Worm (Caenorhabditis elegans) whole organism, L4 larva: ENCODE measurements around the gene T19C3.5.

ENCODE experiments used
- F26F4.8 ChIP-seq: fragments of 200-800 bp; sonication (Bioruptor generic); conservative IDR thresholded peaks from 2 replicates; pipeline ENCODE4 v1.3.6; 2022; ENCODE audit warnings: missing genetic modification characterization, missing compliant biosample characterization
- F44E2.7 ChIP-seq: fragments of 200-800 bp; sonication (Bioruptor generic); IDR thresholded peaks from 2 replicates; pipeline ENCODE4 v2.1.2; 2022; ENCODE audit warnings: missing genetic modification characterization, missing compliant biosample characterization
- R02D3.7 ChIP-seq: fragments of 150-350 bp; sonication (generic microtip); optimal IDR thresholded peaks from 3 replicates; lab custom pipeline; 2014; ENCODE audit warnings: missing biosample characterization, missing genetic modification characterization
- aly-2 ChIP-seq: sonication (generic microtip); optimal IDR thresholded peaks from 2 replicates; lab custom pipeline; 2018; ENCODE audit warnings: missing biosample characterization, missing genetic modification characterization
- ceh-28 ChIP-seq: fragments of 150-350 bp; optimal IDR thresholded peaks from 2 replicates; lab custom pipeline; 2014; ENCODE audit warnings: missing biosample characterization, missing genetic modification reagents, missing genetic modification characterization
- ceh-32 ChIP-seq: sonication (generic microtip); optimal IDR thresholded peaks from 2 replicates; lab custom pipeline; 2016; ENCODE audit warnings: mild to moderate bottlenecking, missing genetic modification characterization, missing compliant biosample characterization; ENCODE audit not compliant: poor library complexity
- ceh-44 ChIP-seq: fragments of 200-800 bp; sonication (Bioruptor generic); IDR thresholded peaks from 2 replicates; pipeline ENCODE4 v1.3.6; 2022; ENCODE audit warnings: missing genetic modification reagents, missing genetic modification characterization, missing compliant biosample characterization
- ces-1 ChIP-seq: fragments of 150-350 bp; sonication (generic microtip); optimal IDR thresholded peaks from 4 replicates; lab custom pipeline; 2014; ENCODE audit warnings: missing biosample characterization, missing genetic modification reagents, missing genetic modification characterization
- daf-16 ChIP-seq, 3 experiments: sonication (generic microtip); optimal IDR thresholded peaks; 2 replicates each; lab custom pipeline; 2016 to 2017; ENCODE audit warnings: missing genetic modification characterization in 3 of 3, missing genetic modification reagents in 3 of 3, mild to moderate bottlenecking in 2 of 3, missing compliant biosample characterization in 2 of 3, missing biosample characterization in 1 of 3, moderate library complexity in 1 of 3
- dpl-1 ChIP-seq: fragments of 150-350 bp; optimal IDR thresholded peaks from 2 replicates; lab custom pipeline; 2014; ENCODE audit warnings: missing biosample characterization, missing genetic modification reagents, missing genetic modification characterization
- duxl-1 ChIP-seq: sonication (generic microtip); optimal IDR thresholded peaks from 2 replicates; lab custom pipeline; 2016; ENCODE audit warnings: mild to moderate bottlenecking, missing genetic modification characterization, moderate library complexity, missing compliant biosample characterization; ENCODE audit not compliant: poor library complexity
- dve-1 ChIP-seq: sonication (generic microtip); optimal IDR thresholded peaks from 2 replicates; lab custom pipeline; 2017; ENCODE audit warnings: antibody characterized with exemption, mild to moderate bottlenecking, missing genetic modification characterization, missing compliant biosample characterization; ENCODE audit not compliant: insufficient read depth
- gei-8 ChIP-seq: fragments of 200-800 bp; sonication (Bioruptor generic); optimal IDR thresholded peaks from 2 replicates; lab custom pipeline; 2018; ENCODE audit warnings: mild to moderate bottlenecking, missing genetic modification characterization, missing compliant biosample characterization
- hlh-11 ChIP-seq: fragments of 200-800 bp; sonication (Bioruptor generic); optimal IDR thresholded peaks from 2 replicates; lab custom pipeline; 2018; ENCODE audit warnings: mild to moderate bottlenecking, missing genetic modification characterization, missing compliant biosample characterization
- hlh-30 ChIP-seq: sonication (generic microtip); optimal IDR thresholded peaks from 2 replicates; lab custom pipeline; 2017; ENCODE audit warnings: antibody characterized with exemption, mild to moderate bottlenecking, missing genetic modification characterization, missing compliant biosample characterization; ENCODE audit not compliant: insufficient read depth
- lin-1 ChIP-seq: fragments of 200-800 bp; sonication (Bioruptor generic); IDR thresholded peaks from 2 replicates; pipeline ENCODE4 v1.3.6; 2022; ENCODE audit warnings: missing genetic modification reagents, missing genetic modification characterization, missing compliant biosample characterization
- lin-13 ChIP-seq: fragments of 150-350 bp; optimal IDR thresholded peaks from 2 replicates; lab custom pipeline; 2014; ENCODE audit warnings: missing biosample characterization, missing genetic modification reagents, missing genetic modification characterization
- lin-38 ChIP-seq: fragments of 200-800 bp; sonication (Bioruptor generic); IDR thresholded peaks from 2 replicates; pipeline ENCODE4 v1.3.6; 2022; ENCODE audit warnings: missing genetic modification reagents, missing genetic modification characterization, missing compliant biosample characterization
- madf-5 ChIP-seq, 2 experiments: fragments of 200-800 bp; sonication (Bioruptor generic); IDR thresholded peaks; 2 replicates each; pipeline ENCODE4 v1.3.6; 2022; ENCODE audit warnings: missing compliant biosample characterization in 2 of 2, missing genetic modification characterization in 2 of 2
- mep-1 ChIP-seq: fragments of 150-350 bp; sonication (generic microtip); optimal IDR thresholded peaks from 3 replicates; lab custom pipeline; 2014; ENCODE audit warnings: missing biosample characterization, missing genetic modification characterization
- mes-2 ChIP-seq: sonication (generic microtip); optimal IDR thresholded peaks from 2 replicates; lab custom pipeline; 2016; ENCODE audit warnings: missing genotype, mild to moderate bottlenecking, missing genetic modification characterization, missing compliant biosample characterization; ENCODE audit not compliant: poor library complexity, severe bottlenecking
- nhr-237 ChIP-seq: sonication (generic microtip); optimal IDR thresholded peaks from 2 replicates; lab custom pipeline; 2017; ENCODE audit warnings: missing biosample characterization, missing genetic modification characterization
- nhr-25 ChIP-seq: sonication (generic microtip); optimal IDR thresholded peaks from 2 replicates; lab custom pipeline; 2017; ENCODE audit warnings: missing genetic modification characterization, mild to moderate bottlenecking, missing compliant biosample characterization, antibody characterized with exemption, moderate library complexity, borderline replicate concordance; ENCODE audit not compliant: insufficient read depth
- nhr-28 ChIP-seq: fragments of 150-350 bp; optimal IDR thresholded peaks from 2 replicates; lab custom pipeline; 2014; ENCODE audit warnings: missing biosample characterization, missing genetic modification characterization
- nhr-41 ChIP-seq: fragments of 200-800 bp; sonication (Bioruptor generic); IDR thresholded peaks from 2 replicates; pipeline ENCODE4 v1.3.6; 2022; ENCODE audit warnings: missing genetic modification reagents, missing genetic modification characterization, missing compliant biosample characterization
- nhr-48 ChIP-seq: sonication (generic microtip); optimal IDR thresholded peaks from 2 replicates; lab custom pipeline; 2016; ENCODE audit warnings: mild to moderate bottlenecking, missing genetic modification characterization, missing compliant biosample characterization
- nhr-6 ChIP-seq: fragments of 150-350 bp; optimal IDR thresholded peaks from 2 replicates; lab custom pipeline; 2014; ENCODE audit warnings: missing biosample characterization, missing genetic modification characterization
- nhr-77 ChIP-seq: fragments of 150-350 bp; optimal IDR thresholded peaks from 2 replicates; lab custom pipeline; 2014; ENCODE audit warnings: missing biosample characterization, missing genetic modification characterization
- saeg-2 ChIP-seq: fragments of 200-800 bp; sonication (Bioruptor generic); IDR thresholded peaks from 2 replicates; pipeline ENCODE4 v1.3.6; 2022; ENCODE audit warnings: missing genetic modification reagents, missing genetic modification characterization, missing compliant biosample characterization
- set-16 ChIP-seq: fragments of 200-800 bp; sonication (Bioruptor generic); IDR thresholded peaks from 2 replicates; pipeline ENCODE4 v1.3.6; 2022; ENCODE audit warnings: missing genetic modification reagents, missing genetic modification characterization, missing compliant biosample characterization
- skn-1 ChIP-seq: fragments of 150-350 bp; optimal IDR thresholded peaks from 2 replicates; lab custom pipeline; 2014; ENCODE audit warnings: missing biosample characterization, missing genetic modification characterization
- snpc-1.2 ChIP-seq: fragments of 200-800 bp; sonication (Bioruptor generic); IDR thresholded peaks from 2 replicates; pipeline ENCODE4 v1.3.6; 2022; ENCODE audit warnings: missing genetic modification reagents, missing genetic modification characterization, missing compliant biosample characterization
- spr-1 ChIP-seq: sonication (generic microtip); optimal IDR thresholded peaks from 2 replicates; lab custom pipeline; 2016; ENCODE audit warnings: mild to moderate bottlenecking, missing genetic modification characterization, missing compliant biosample characterization
- spr-3 ChIP-seq: fragments of 200-800 bp; sonication (Bioruptor generic); optimal IDR thresholded peaks from 2 replicates; lab custom pipeline; 2018; ENCODE audit warnings: mild to moderate bottlenecking, missing genetic modification characterization, missing compliant biosample characterization
- unc-62 ChIP-seq, 3 experiments: fragments of 150-350 bp in 1 of 3; sonication (generic microtip); optimal IDR thresholded peaks in 2 of 3; peaks in 1 of 3; 1 replicate in 1 of 3; 2 replicates in 2 of 3; lab custom pipeline; 2014 to 2017; ENCODE audit warnings: missing biosample characterization in 3 of 3, missing genetic modification characterization in 3 of 3, missing genetic modification reagents in 3 of 3, missing genotype in 1 of 3
- vab-7 ChIP-seq: fragments of 200-800 bp; sonication (Bioruptor generic); IDR thresholded peaks from 2 replicates; pipeline ENCODE4 v1.3.6; 2022; ENCODE audit warnings: missing genetic modification reagents, missing genetic modification characterization, missing compliant biosample characterization
- zfp-2 ChIP-seq: sonication (generic microtip); optimal IDR thresholded peaks from 2 replicates; lab custom pipeline; 2016; ENCODE audit warnings: mild to moderate bottlenecking, missing genetic modification characterization, missing compliant biosample characterization
- zfp-3 ChIP-seq: fragments of 200-800 bp; sonication (Bioruptor generic); conservative IDR thresholded peaks from 2 replicates; pipeline ENCODE4 v1.3.6; 2022; ENCODE audit warnings: missing genetic modification reagents, missing genetic modification characterization, missing compliant biosample characterization
- zip-11 ChIP-seq: fragments of 200-800 bp; sonication (Bioruptor generic); IDR thresholded peaks from 2 replicates; pipeline ENCODE4 v1.3.6; 2022; ENCODE audit warnings: missing genetic modification characterization, missing compliant biosample characterization
- zip-2 ChIP-seq: fragments of 150-350 bp; optimal IDR thresholded peaks from 2 replicates; lab custom pipeline; 2014; ENCODE audit warnings: missing biosample characterization, missing genetic modification characterization
- ztf-11 ChIP-seq: fragments of 150-350 bp; optimal IDR thresholded peaks from 2 replicates; lab custom pipeline; 2014; ENCODE audit warnings: missing biosample characterization, missing genetic modification characterization

The T19C3.5 gene

ce11 chrIII:647248-647647 lies 19.5 kb upstream of the T19C3.5 start (continued):
- 0 out of 2 replicates have a peak, but pooled peaks have one; percentile 25 for TF ChIP-seq lin-38 (GFP tag; lab: Robert Waterston, UW)
- TF ChIP-seq snpc-1.2 (GFP tag; lab: Robert Waterston, UW): no peak
- no peak for TF ChIP-seq R02D3.7 (tag; lab: Kevin White, UChicago)
- TF ChIP-seq nhr-28 (tag; lab: Kevin White, UChicago): no peak
- peak in 1 of 2 experiments; percentile 21 for TF ChIP-seq daf-16 (GFP tag; optimal IDR thresholded peaks at IDR 0.05; lab: Kevin White, UChicago)
- no peak for TF ChIP-seq daf-16 (tag; optimal IDR thresholded peaks at IDR 0.05; lab: Kevin White, UChicago)
- TF ChIP-seq, all 104 proteins: peak for 8

- TF ChIP-seq nhr-48: no peak
- TF ChIP-seq unc-62 (GFP tag; optimal IDR thresholded peaks at IDR 0.05 in 1 of 2; lab: Kevin White, UChicago): peak in 1 of 2 experiments; percentile 23
- no peak for TF ChIP-seq unc-62 (tag; optimal IDR thresholded peaks at IDR 0.05; lab: Kevin White, UChicago)
- TF ChIP-seq gei-8 (GFP tag; lab: Kevin White, UChicago): peak; percentile 8
- no peak for TF ChIP-seq dpl-1
- TF ChIP-seq lin-38 (GFP tag; lab: Robert Waterston, UW): peak; percentile 59
- TF ChIP-seq ces-1: no peak
- no peak for TF ChIP-seq ceh-28 (tag; lab: Kevin White, UChicago)
- TF ChIP-seq saeg-2 (GFP tag; lab: Robert Waterston, UW): no peak
- no peak for TF ChIP-seq duxl-1
- TF ChIP-seq hlh-30 (tag; lab: Kevin White, UChicago): no peak
- no peak for TF ChIP-seq nhr-25 (tag; lab: Kevin White, UChicago)
- TF ChIP-seq F26F4.8 (GFP tag; lab: Robert Waterston, UW): no peak
- no peak for TF ChIP-seq ceh-32 (tag; lab: Kevin White, UChicago)
- no peak for TF ChIP-seq zip-11 (GFP tag; lab: Robert Waterston, UW)
- no peak for TF ChIP-seq lin-1 (GFP tag; lab: Robert Waterston, UW)
- TF ChIP-seq ceh-44 (GFP tag; lab: Robert Waterston, UW): no peak
- TF ChIP-seq spr-1 (tag; lab: Kevin White, UChicago): no peak
- no peak for TF ChIP-seq ztf-11 (tag; lab: Kevin White, UChicago)
- TF ChIP-seq set-16 (GFP tag; lab: Robert Waterston, UW): no peak
These were observed 18.7 kb upstream of the T19C3.5 start, which contains the start of gene orai-1 for ce11 chrIII:646454-646853. Gene orai-1, plus strand, starts transcription at chrIII:646754.

- no peak for TF ChIP-seq nhr-6 (tag; lab: Kevin White, UChicago)
- peak in 1 of 2 experiments; percentile 57 for TF ChIP-seq unc-62 (GFP tag; optimal IDR thresholded peaks at IDR 0.05 in 1 of 2; lab: Kevin White, UChicago)
- TF ChIP-seq unc-62 (tag; optimal IDR thresholded peaks at IDR 0.05; lab: Kevin White, UChicago): no peak
- TF ChIP-seq lin-13 (GFP tag; lab: Kevin White, UChicago): no peak
- no peak for TF ChIP-seq spr-3 (GFP tag; lab: Kevin White, UChicago)
- no peak for TF ChIP-seq zip-2 (tag; lab: Kevin White, UChicago)
- TF ChIP-seq dve-1 (tag; lab: Kevin White, UChicago): no peak
- no peak for TF ChIP-seq madf-5 (GFP tag; IDR thresholded peaks at IDR 0.05; lab: Robert Waterston, UW)
These were observed 16.9 kb upstream of the T19C3.5 start for ce11 chrIII:644660-645059.

- TF ChIP-seq zfp-2: no peak
- TF ChIP-seq lin-38 (GFP tag; lab: Robert Waterston, UW): peak; percentile 38
These were observed 14.0 kb upstream of the T19C3.5 start, which contains the start of gene W06E11.1 for ce11 chrIII:641759-642158. Gene W06E11.1, plus strand, starts transcription at chrIII:642059.

- TF ChIP-seq aly-2 (no peak), nhr-77 (tag; lab: Kevin White, UChicago) (peak; percentile 91), vab-7 (peak; percentile 62; the same call in 1 of the 2 replicates), hlh-11 (tag; lab: Kevin White, UChicago) (peak; percentile 36), mes-2 (tag; lab: Kevin White, UChicago) (peak; percentile 87), saeg-2 (GFP tag; lab: Robert Waterston, UW) (no peak), zfp-3 (GFP tag; lab: Robert Waterston, UW) (no peak), skn-1 (tag; lab: Kevin White, UChicago) (no peak), nhr-41 (GFP tag; lab: Robert Waterston, UW) (no peak), nhr-237 (no peak), mep-1 (tag; lab: Kevin White, UChicago) (peak; percentile 78), F44E2.7 (GFP tag; lab: Robert Waterston, UW) (no peak), unc-62 (GFP tag; optimal IDR thresholded peaks at IDR 0.05 in 1 of 2; lab: Kevin White, UChicago) (no peak), unc-62 (tag; optimal IDR thresholded peaks at IDR 0.05; lab: Kevin White, UChicago) (no peak)
These were observed 12.6 kb upstream of the T19C3.5 start, which contains the start of the genes tag-266 and tag-267 for ce11 chrIII:640198-640803. Gene tag-266, minus strand, starts transcription at chrIII:640226. Gene tag-267, plus strand, starts transcription at chrIII:640790.
